Worm (Caenorhabditis elegans) whole organism, mixed stage, embryonic: Measurements from ENCODE around the gene unc-42.

Experiments
- M03D4.4 ChIP-seq: sonication (generic microtip); optimal IDR thresholded peaks from 2 replicates; lab custom pipeline; 2017; ENCODE audit warnings: mild to moderate bottlenecking, missing genetic modification characterization, missing compliant biosample characterization
- bed-3 ChIP-seq: fragments of 200-800 bp; sonication (Bioruptor generic); optimal IDR thresholded peaks from 3 replicates; lab custom pipeline; 2018; ENCODE audit warnings: mild to moderate bottlenecking, missing genetic modification characterization, moderate library complexity, missing compliant biosample characterization
- blmp-1 ChIP-seq: fragments of 150-350 bp; optimal IDR thresholded peaks from 2 replicates; lab custom pipeline; 2014; ENCODE audit warnings: missing biosample characterization, missing genetic modification characterization
- ceh-39 ChIP-seq: fragments of 150-350 bp; optimal IDR thresholded peaks from 2 replicates; lab custom pipeline; 2014; ENCODE audit warnings: missing biosample characterization, missing genetic modification characterization
- ceh-83 ChIP-seq: fragments of 200-800 bp; sonication (Bioruptor generic); optimal IDR thresholded peaks from 2 replicates; lab custom pipeline; 2018; ENCODE audit warnings: mild to moderate bottlenecking, missing genetic modification characterization, missing compliant biosample characterization
- ces-1 ChIP-seq: fragments of 150-350 bp; optimal IDR thresholded peaks from 2 replicates; lab custom pipeline; 2014; ENCODE audit warnings: missing biosample characterization, missing genetic modification reagents, missing genetic modification characterization
- cnd-1 ChIP-seq: fragments of 200-800 bp; sonication (Bioruptor generic); optimal IDR thresholded peaks from 2 replicates; lab custom pipeline; 2018; ENCODE audit warnings: mild to moderate bottlenecking, missing genetic modification characterization, missing compliant biosample characterization
- drap-1 ChIP-seq: fragments of 200-800 bp; sonication (Bioruptor generic); optimal IDR thresholded peaks from 3 replicates; lab custom pipeline; 2018; ENCODE audit warnings: mild to moderate bottlenecking, missing genetic modification characterization, missing compliant biosample characterization
- elt-3 ChIP-seq: fragments of 150-350 bp; optimal IDR thresholded peaks from 2 replicates; lab custom pipeline; 2014; ENCODE audit warnings: missing biosample characterization, missing genetic modification characterization
- flh-1 ChIP-seq: fragments of 200-800 bp; sonication (Bioruptor generic); optimal IDR thresholded peaks from 2 replicates; lab custom pipeline; 2018; ENCODE audit warnings: mild to moderate bottlenecking, missing genetic modification characterization, moderate library complexity, missing compliant biosample characterization
- ham-2 ChIP-seq: fragments of 200-800 bp; sonication (Bioruptor generic); optimal IDR thresholded peaks from 2 replicates; lab custom pipeline; 2018; ENCODE audit warnings: mild to moderate bottlenecking, missing genetic modification characterization, missing compliant biosample characterization
- lin-13 ChIP-seq: fragments of 150-350 bp; optimal IDR thresholded peaks from 2 replicates; lab custom pipeline; 2014; ENCODE audit warnings: missing biosample characterization, missing genetic modification characterization
- lin-32 ChIP-seq: fragments of 200-800 bp; sonication (Bioruptor generic); optimal IDR thresholded peaks from 2 replicates; lab custom pipeline; 2018; ENCODE audit warnings: mild to moderate bottlenecking, missing genetic modification characterization, missing compliant biosample characterization
- lsy-2 ChIP-seq: fragments of 150-350 bp; optimal IDR thresholded peaks from 2 replicates; lab custom pipeline; 2014; ENCODE audit warnings: missing biosample characterization, missing genetic modification characterization
- mep-1 ChIP-seq: fragments of 150-350 bp; optimal IDR thresholded peaks from 2 replicates; lab custom pipeline; 2017; ENCODE audit warnings: missing biosample characterization, missing genetic modification reagents, missing genetic modification characterization, inconsistent platforms
- nhr-2 ChIP-seq: fragments of 150-350 bp; optimal IDR thresholded peaks from 2 replicates; lab custom pipeline; 2014; ENCODE audit warnings: missing biosample characterization, missing genetic modification characterization
- nhr-237 ChIP-seq: fragments of 150-350 bp; optimal IDR thresholded peaks from 2 replicates; lab custom pipeline; 2014; ENCODE audit warnings: missing biosample characterization, missing genetic modification characterization
- nhr-28 ChIP-seq: fragments of 150-350 bp; optimal IDR thresholded peaks from 2 replicates; lab custom pipeline; 2014; ENCODE audit warnings: missing biosample characterization, missing genetic modification characterization
- nhr-76 ChIP-seq: sonication (generic microtip); optimal IDR thresholded peaks from 2 replicates; lab custom pipeline; 2017; ENCODE audit warnings: missing biosample characterization, missing genetic modification characterization
- pha-4 ChIP-seq: fragments of 150-350 bp; optimal IDR thresholded peaks from 2 replicates; lab custom pipeline; 2018; ENCODE audit warnings: missing biosample characterization, missing genetic modification reagents, missing genetic modification characterization
- sem-2 ChIP-seq: fragments of 200-800 bp; sonication (Bioruptor generic); optimal IDR thresholded peaks from 2 replicates; lab custom pipeline; 2018; ENCODE audit warnings: mild to moderate bottlenecking, missing genetic modification characterization, missing compliant biosample characterization
- snpc-4 ChIP-seq: fragments of 150-350 bp; optimal IDR thresholded peaks from 2 replicates; lab custom pipeline; 2014; ENCODE audit warnings: missing biosample characterization, missing genetic modification characterization
- sptf-1 ChIP-seq: sonication (generic microtip); optimal IDR thresholded peaks from 2 replicates; lab custom pipeline; 2017; ENCODE audit warnings: mild to moderate bottlenecking, missing genetic modification characterization, moderate library complexity, missing compliant biosample characterization
- unc-120 ChIP-seq: sonication (generic microtip); optimal IDR thresholded peaks from 2 replicates; lab custom pipeline; 2017; ENCODE audit warnings: missing genetic modification characterization, missing compliant biosample characterization; ENCODE audit not compliant: poor library complexity, severe bottlenecking
- unc-39 ChIP-seq: fragments of 150-350 bp; optimal IDR thresholded peaks from 2 replicates; lab custom pipeline; 2014; ENCODE audit warnings: missing biosample characterization, missing genetic modification characterization
- unc-62 ChIP-seq: fragments of 150-350 bp; optimal IDR thresholded peaks from 2 replicates; lab custom pipeline; 2014; ENCODE audit warnings: missing biosample characterization, missing genetic modification reagents, missing genetic modification characterization
- zip-8 ChIP-seq: fragments of 150-350 bp; optimal IDR thresholded peaks from 2 replicates; lab custom pipeline; 2014; ENCODE audit warnings: missing biosample characterization, missing genetic modification characterization
- ztf-11 ChIP-seq: fragments of 150-350 bp; optimal IDR thresholded peaks from 2 replicates; lab custom pipeline; 2014; ENCODE audit warnings: missing biosample characterization, missing genetic modification characterization

unc-42 gene

ce11 chrV:9740858-9741257, 28.3 kb downstream of the unc-42 start, which contains the start of gene sta-2:
sta-2 (plus strand) TSS chrV:9741206.
- no peak for TF ChIP-seq ztf-11 (tag; lab: Kevin White, UChicago)
- no peak for TF ChIP-seq nhr-2 (tag; lab: Kevin White, UChicago)
- TF ChIP-seq ces-1 (GFP tag; lab: Kevin White, UChicago) = no peak
- no peak for TF ChIP-seq mep-1
- no peak for TF ChIP-seq sptf-1 (tag; lab: Kevin White, UChicago)
- no peak for TF ChIP-seq sem-2
- TF ChIP-seq flh-1 = no peak
- no peak for TF ChIP-seq pha-4
- TF ChIP-seq nhr-76 (tag; lab: Kevin White, UChicago) = no peak
- no peak for TF ChIP-seq lsy-2 (tag; lab: Kevin White, UChicago)
- no peak for TF ChIP-seq nhr-28 (tag; lab: Kevin White, UChicago)
- no peak for TF ChIP-seq elt-3 (tag; lab: Kevin White, UChicago)
- no peak for TF ChIP-seq drap-1 (GFP tag; lab: Kevin White, UChicago)
- no peak for TF ChIP-seq unc-39

ce11 chrV:9739402-9739801, 29.8 kb downstream of the unc-42 start, which contains the start of gene marc-1:
marc-1 (plus strand) TSS chrV:9739702.
- TF ChIP-seq snpc-4 (tag; lab: Kevin White, UChicago) (no peak), lsy-2 (tag; lab: Kevin White, UChicago) (no peak), ceh-83 (GFP tag; lab: Kevin White, UChicago) (no peak), nhr-2 (tag; lab: Kevin White, UChicago) (no peak)

- TF ChIP-seq unc-39 (no peak), cnd-1 (tag; lab: Kevin White, UChicago) (no peak), lin-13 (tag; lab: Kevin White, UChicago) (no peak), sem-2 (no peak), mep-1 (no peak), elt-3 (tag; lab: Kevin White, UChicago) (no peak)
- TF ChIP-seq, all 35 proteins: peak for 0
Observed at ce11 chrV:9738077-9738705, 31.0 kb downstream of the unc-42 start.

- TF ChIP-seq nhr-2 (tag; lab: Kevin White, UChicago) (no peak), M03D4.4 (tag; lab: Kevin White, UChicago) (no peak), nhr-237 (no peak), bed-3 (no peak), ces-1 (GFP tag; lab: Kevin White, UChicago) (no peak), elt-3 (tag; lab: Kevin White, UChicago) (no peak)
Observed at ce11 chrV:9737287-9737686, 31.9 kb downstream of the unc-42 start, which contains the start of gene aqp-4. aqp-4 (plus strand) TSS chrV:9737556.

DNA sequence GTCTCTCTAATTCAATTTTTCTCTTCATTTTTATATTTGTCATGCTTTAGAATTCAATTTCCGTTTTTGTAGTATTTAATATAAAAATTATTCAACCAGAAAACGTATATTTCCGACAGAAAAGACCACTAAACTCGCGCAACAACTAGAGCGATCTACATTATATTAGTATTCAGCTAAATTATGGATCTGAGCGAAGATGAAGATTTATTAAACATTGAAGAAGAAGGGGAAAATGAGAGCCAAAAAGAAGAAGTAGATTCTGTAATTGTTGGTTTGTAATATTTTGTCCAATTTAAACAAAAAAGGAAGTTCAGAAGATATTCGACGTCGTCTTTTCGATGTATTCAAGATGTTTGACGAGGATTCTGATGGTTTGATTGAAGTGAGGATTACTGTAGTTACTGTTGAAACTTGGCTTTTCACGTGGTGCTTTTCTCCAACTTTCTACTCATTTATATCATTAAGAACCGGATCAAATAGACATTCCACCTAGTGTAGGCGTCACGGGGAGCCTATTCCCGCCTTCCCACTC, 35.2 kb downstream of the unc-42 start, which contains the start of gene cal-7:
Gene cal-7, plus strand, starts transcription at position 184 of the 535 bp plus-strand sequence.
- TF ChIP-seq ceh-39 (tag; lab: Kevin White, UChicago) (no peak), snpc-4 (tag; lab: Kevin White, UChicago) (no peak), unc-39 (no peak), lin-32 (GFP tag; lab: Kevin White, UChicago) (no peak), pha-4 (no peak), blmp-1 (tag; lab: Kevin White, UChicago) (no peak), zip-8 (no peak), unc-62 (GFP tag; lab: Kevin White, UChicago) (no peak), nhr-237 (no peak), bed-3 (no peak), mep-1 (no peak), flh-1 (no peak), unc-120 (tag; lab: Kevin White, UChicago) (no peak)
- TF ChIP-seq, all 35 proteins: peak for 0

- TF ChIP-seq nhr-237 = no peak
- TF ChIP-seq ham-2 = peak; percentile 28
- no peak for TF ChIP-seq drap-1 (GFP tag; lab: Kevin White, UChicago)
- no peak for TF ChIP-seq unc-39
- TF ChIP-seq unc-62 (GFP tag; lab: Kevin White, UChicago) = peak; percentile 65
- no peak for TF ChIP-seq elt-3 (tag; lab: Kevin White, UChicago)
Observed at ce11 chrV:9731852-9732251, 37.3 kb downstream of the unc-42 start.
